Fruit fly (Drosophila melanogaster) whole organism, embryonic: Measurements from ENCODE around the gene Gem4b.
A peak's percentile ranks its signal among the peaks of the same experiment; 100 is the strongest.

Experiments used
- Aef1 ChIP-seq: fragments of 200-800 bp; sonication (Bioruptor generic); IDR thresholded peaks from 3 replicates; pipeline ENCODE4 v1.3.6; 2022; ENCODE audit warnings: missing biosample characterization, missing genetic modification characterization
- Antp ChIP-seq: fragments of 200-800 bp; sonication (Bioruptor generic); optimal IDR thresholded peaks from 3 replicates; lab custom pipeline; 2016; ENCODE audit warnings: missing biosample characterization, missing genetic modification characterization
- Awh ChIP-seq: fragments of 200-800 bp; sonication (Bioruptor generic); IDR thresholded peaks from 2 replicates; pipeline ENCODE4, ENCODE4 v1.3.6; 2022; ENCODE audit warnings: missing biosample characterization, missing genetic modification characterization
- CG10267 ChIP-seq: fragments of 200-800 bp; sonication (Bioruptor generic); optimal IDR thresholded peaks from 2 replicates; lab custom pipeline; 2018; ENCODE audit warnings: missing biosample characterization, mild to moderate bottlenecking, missing genetic modification characterization, moderate library complexity
- CG10462 ChIP-seq: fragments of 200-800 bp; sonication (Bioruptor generic); optimal IDR thresholded peaks from 2 replicates; lab custom pipeline; 2016; ENCODE audit warnings: missing biosample characterization, missing genetic modification characterization
- CG13424 ChIP-seq: fragments of 200-800 bp; sonication (Bioruptor generic); optimal IDR thresholded peaks from 2 replicates; lab custom pipeline; 2019; ENCODE audit warnings: missing biosample characterization, mild to moderate bottlenecking, missing genetic modification characterization, moderate library complexity
- CG1529 ChIP-seq: fragments of 200-800 bp; sonication (Bioruptor generic); optimal IDR thresholded peaks from 3 replicates; lab custom pipeline; 2018; ENCODE audit warnings: missing biosample characterization, missing genetic modification characterization
- CG1602 ChIP-seq: fragments of 200-800 bp; sonication (Bioruptor generic); optimal IDR thresholded peaks from 3 replicates; lab custom pipeline; 2016; ENCODE audit warnings: missing biosample characterization, missing genetic modification characterization
- CG16813 ChIP-seq: fragments of 200-800 bp; sonication (Bioruptor generic); IDR thresholded peaks from 3 replicates; pipeline ENCODE4 v1.3.6; 2022; ENCODE audit warnings: missing biosample characterization, missing genetic modification characterization; ENCODE audit not compliant: partially characterized antibody
- CG16863 ChIP-seq: fragments of 200-800 bp; sonication (Bioruptor generic); optimal IDR thresholded peaks from 3 replicates; lab custom pipeline; 2016; ENCODE audit warnings: missing biosample characterization, missing genetic modification characterization
- CG17328 ChIP-seq: fragments of 200-800 bp; sonication (Bioruptor generic); IDR thresholded peaks from 2 replicates; pipeline ENCODE4 v1.3.6; 2022; ENCODE audit warnings: missing biosample characterization, missing genetic modification characterization
- CG17359 ChIP-seq: fragments of 200-800 bp; sonication (Bioruptor generic); optimal IDR thresholded peaks from 3 replicates; lab custom pipeline; 2018; ENCODE audit warnings: missing biosample characterization, mild to moderate bottlenecking, missing genetic modification characterization, moderate library complexity
- CG18011 ChIP-seq: fragments of 200-800 bp; sonication (Bioruptor generic); optimal IDR thresholded peaks from 2 replicates; lab custom pipeline; 2017; ENCODE audit warnings: missing biosample characterization, missing genetic modification characterization, mild to moderate bottlenecking, moderate library complexity, missing genotype
- CG31388 ChIP-seq: fragments of 200-800 bp; sonication (Bioruptor generic); optimal IDR thresholded peaks from 2 replicates; lab custom pipeline; 2016; ENCODE audit warnings: missing biosample characterization, missing genetic modification characterization
- CG3281 ChIP-seq: fragments of 200-800 bp; sonication (Bioruptor generic); optimal IDR thresholded peaks from 3 replicates; lab custom pipeline; 2017; ENCODE audit warnings: missing biosample characterization, mild to moderate bottlenecking, missing genetic modification characterization
- CG33213 ChIP-seq: fragments of 200-800 bp; sonication (Bioruptor generic); optimal IDR thresholded peaks from 3 replicates; lab custom pipeline; 2016; ENCODE audit warnings: missing biosample characterization, missing genetic modification characterization
- CG3847 ChIP-seq: fragments of 200-800 bp; sonication (Bioruptor generic); IDR thresholded peaks from 2 replicates; pipeline ENCODE4 v1.3.6; 2022; ENCODE audit warnings: missing biosample characterization, missing genetic modification characterization
- CG4328 ChIP-seq: fragments of 200-800 bp; sonication (Bioruptor generic); optimal IDR thresholded peaks from 3 replicates; lab custom pipeline; 2017; ENCODE audit warnings: missing biosample characterization, missing genetic modification reagents, missing genetic modification characterization
- CG6254 ChIP-seq: fragments of 200-800 bp; sonication (Bioruptor generic); optimal IDR thresholded peaks from 3 replicates; lab custom pipeline; 2017; ENCODE audit warnings: mild to moderate bottlenecking, missing biosample characterization, missing genetic modification reagents, missing genetic modification characterization
- CG8765 ChIP-seq: fragments of 200-800 bp; sonication (Bioruptor generic); IDR thresholded peaks from 2 replicates; pipeline ENCODE4 v1.3.6; 2022; ENCODE audit warnings: missing biosample characterization, missing genetic modification characterization
- CG9797 ChIP-seq: fragments of 200-800 bp; sonication (Bioruptor generic); optimal IDR thresholded peaks from 3 replicates; lab custom pipeline; 2018; ENCODE audit warnings: missing biosample characterization, mild to moderate bottlenecking, missing genetic modification characterization
- CG9817 ChIP-seq: fragments of 200-800 bp; sonication (Bioruptor generic); optimal IDR thresholded peaks from 2 replicates; lab custom pipeline; 2018; ENCODE audit warnings: missing biosample characterization, mild to moderate bottlenecking, missing genetic modification characterization, moderate library complexity
- D19A ChIP-seq: fragments of 200-800 bp; optimal IDR thresholded peaks from 3 replicates; lab custom pipeline; 2019; ENCODE audit warnings: missing biosample characterization, mild to moderate bottlenecking, missing genetic modification characterization, moderate library complexity
- Doc2 ChIP-seq: fragments of 200-800 bp; sonication (Bioruptor generic); IDR thresholded peaks from 2 replicates; pipeline ENCODE4 v1.3.6; 2022; ENCODE audit warnings: missing biosample characterization, missing genetic modification characterization
- Dref ChIP-seq: fragments of 200-800 bp; sonication (Bioruptor generic); IDR thresholded peaks from 2 replicates; pipeline ENCODE4 v1.3.6; 2022; ENCODE audit warnings: missing biosample characterization, missing genetic modification characterization
- E2f2 ChIP-seq: fragments of 200-800 bp; sonication (Bioruptor generic); IDR thresholded peaks from 2 replicates; pipeline ENCODE4 v1.3.6; 2022; ENCODE audit warnings: missing biosample characterization, missing genetic modification characterization
- Ets65A ChIP-seq: fragments of 200-800 bp; sonication (Bioruptor generic); peaks from one replicate; lab custom pipeline; 2016; ENCODE audit warnings: missing biosample characterization, missing genetic modification characterization
- Hmr ChIP-seq: fragments of 200-800 bp; sonication (Bioruptor generic); optimal IDR thresholded peaks from 3 replicates; lab custom pipeline; 2017; ENCODE audit warnings: mild to moderate bottlenecking, missing biosample characterization, missing genetic modification reagents, missing genetic modification characterization
- MBD-R2 ChIP-seq: fragments of 200-800 bp; sonication (Bioruptor generic); IDR thresholded peaks from 2 replicates; pipeline ENCODE4 v1.3.6; 2022; ENCODE audit warnings: missing biosample characterization, missing genetic modification characterization
- Mad ChIP-seq: fragments of 200-800 bp; sonication (Bioruptor generic); optimal IDR thresholded peaks from 2 replicates; lab custom pipeline; 2016; ENCODE audit warnings: missing biosample characterization, missing genetic modification characterization
- Rx ChIP-seq: fragments of 200-800 bp; sonication (Bioruptor generic); IDR thresholded peaks from 2 replicates; pipeline ENCODE4 v1.3.6; 2022; ENCODE audit warnings: missing biosample characterization, missing genetic modification characterization
- Trl ChIP-seq, 3 experiments: fragments of >200 bp in 2 of 3; fragments of 200-800 bp in 1 of 3; sonication (Bioruptor generic) in 1 of 3; optimal IDR thresholded peaks; 2 replicates in 1 of 3; 3 replicates in 2 of 3; lab custom pipeline; 2016 to 2017; ENCODE audit warnings: missing biosample characterization in 1 of 3, missing genetic modification characterization in 1 of 3
- Xrp1 ChIP-seq: fragments of 200-800 bp; sonication (Bioruptor generic); IDR thresholded peaks from 2 replicates; pipeline ENCODE4 v1.3.6; 2022; ENCODE audit warnings: missing biosample characterization, missing genetic modification characterization
- amos ChIP-seq: fragments of 200-800 bp; sonication (Bioruptor generic); IDR thresholded peaks from 2 replicates; pipeline ENCODE4 v1.3.6; 2022; ENCODE audit warnings: missing biosample characterization, missing genetic modification characterization; ENCODE audit not compliant: partially characterized antibody
- ara ChIP-seq: fragments of 200-800 bp; sonication (Bioruptor generic); IDR thresholded peaks from 2 replicates; pipeline ENCODE4 v1.3.6; 2022; ENCODE audit warnings: missing biosample characterization, missing genetic modification characterization
- ase ChIP-seq: fragments of 200-800 bp; sonication (Bioruptor generic); IDR thresholded peaks from 3 replicates; pipeline ENCODE4 v1.3.6; 2022; ENCODE audit warnings: missing biosample characterization, missing genetic modification characterization
- btn ChIP-seq: fragments of 200-800 bp; sonication (Bioruptor generic); optimal IDR thresholded peaks from 2 replicates; lab custom pipeline; 2016; ENCODE audit warnings: missing biosample characterization, missing genetic modification characterization
- chn ChIP-seq: fragments of 200-800 bp; sonication (Bioruptor generic); optimal IDR thresholded peaks from 2 replicates; lab custom pipeline; 2016; ENCODE audit warnings: missing biosample characterization, missing genetic modification characterization
- fd64A ChIP-seq: fragments of 200-800 bp; sonication (Bioruptor generic); optimal IDR thresholded peaks from 3 replicates; lab custom pipeline; 2018; ENCODE audit warnings: missing biosample characterization, mild to moderate bottlenecking, missing genetic modification characterization
- gcm ChIP-seq: fragments of 200-800 bp; sonication (Bioruptor generic); optimal IDR thresholded peaks from 2 replicates; lab custom pipeline; 2019; ENCODE audit warnings: missing biosample characterization, mild to moderate bottlenecking, missing genetic modification characterization, moderate library complexity
- inv ChIP-seq: fragments of 200-800 bp; sonication (Bioruptor generic); IDR thresholded peaks from 2 replicates; pipeline ENCODE4 v1.3.6; 2022; ENCODE audit warnings: missing biosample characterization, missing genetic modification characterization; ENCODE audit not compliant: partially characterized antibody
- nerfin-2 ChIP-seq: fragments of 200-800 bp; sonication (Bioruptor generic); IDR thresholded peaks from 2 replicates; pipeline ENCODE4 v1.3.6; 2022; ENCODE audit warnings: missing biosample characterization, missing genetic modification characterization; ENCODE audit not compliant: partially characterized antibody
- nmo ChIP-seq: fragments of 200-800 bp; sonication (Bioruptor generic); optimal IDR thresholded peaks from 2 replicates; lab custom pipeline; 2018; ENCODE audit warnings: missing biosample characterization, mild to moderate bottlenecking, missing genetic modification characterization, moderate library complexity
- p53 ChIP-seq: fragments of 200-800 bp; sonication (Bioruptor generic); optimal IDR thresholded peaks from 2 replicates; lab custom pipeline; 2016; ENCODE audit warnings: missing biosample characterization, missing genetic modification characterization
- pfk ChIP-seq: fragments of 200-800 bp; sonication (Bioruptor generic); optimal IDR thresholded peaks from 2 replicates; lab custom pipeline; 2018; ENCODE audit warnings: missing biosample characterization, mild to moderate bottlenecking, missing genetic modification characterization, moderate library complexity
- sd ChIP-seq: fragments of 200-800 bp; sonication (Bioruptor generic); optimal IDR thresholded peaks from 3 replicates; lab custom pipeline; 2018; ENCODE audit warnings: missing biosample characterization, mild to moderate bottlenecking, missing genetic modification characterization, moderate library complexity
- slbo ChIP-seq: fragments of 200-800 bp; sonication (Bioruptor generic); IDR thresholded peaks from 2 replicates; pipeline ENCODE4 v1.3.6; 2022; ENCODE audit warnings: missing biosample characterization, missing genetic modification characterization
- tin ChIP-seq: fragments of 200-800 bp; sonication (Bioruptor generic); optimal IDR thresholded peaks from 3 replicates; lab custom pipeline; 2016; ENCODE audit warnings: missing biosample characterization, missing genetic modification characterization
- tna ChIP-seq: fragments of 200-800 bp; sonication (Bioruptor generic); IDR thresholded peaks from 2 replicates; pipeline ENCODE4 v1.3.6; 2022; ENCODE audit warnings: missing biosample characterization, missing genetic modification characterization; ENCODE audit not compliant: partially characterized antibody
- unc-4 ChIP-seq: fragments of 200-800 bp; sonication (Bioruptor generic); IDR thresholded peaks from 2 replicates; pipeline ENCODE4 v1.3.6; 2022; ENCODE audit warnings: missing biosample characterization, missing genetic modification characterization; ENCODE audit not compliant: partially characterized antibody
- zen2 ChIP-seq: fragments of 200-800 bp; sonication (Bioruptor generic); IDR thresholded peaks from 3 replicates; pipeline ENCODE4 v1.3.6; 2022; ENCODE audit warnings: missing biosample characterization, missing genetic modification characterization; ENCODE audit not compliant: partially characterized antibody

Gene Gem4b

dm6 chrX:3948889-3949288 lies 8.2 kb downstream of the Gem4b start, which contains the start of gene Vap33 (continued):
- TF ChIP-seq CG17359 (tag; lab: Kevin White, UChicago): no peak
- no peak for TF ChIP-seq tin (GFP tag; lab: Kevin White, UChicago)
- no peak for TF ChIP-seq CG10462 (GFP tag; lab: Kevin White, UChicago)
- TF ChIP-seq CG17328: no peak
- TF ChIP-seq D19A (tag; lab: Kevin White, UChicago): no peak
- TF ChIP-seq chn (GFP tag; lab: Kevin White, UChicago): no peak
- peak; percentile 91 for TF ChIP-seq amos (GFP tag; lab: Robert Waterston, UW)
- TF ChIP-seq Hmr (GFP tag; lab: Kevin White, UChicago): no peak
- no peak for TF ChIP-seq pfk
- TF ChIP-seq CG9817 (tag; lab: Kevin White, UChicago): no peak
- 0 out of 2 replicates have a peak, but pooled peaks have one; percentile 12 for TF ChIP-seq E2f2 (GFP tag; lab: Robert Waterston, UW)
- TF ChIP-seq Antp (GFP tag; lab: Kevin White, UChicago): no peak
- TF ChIP-seq tna: peak; percentile 86
- no peak for TF ChIP-seq CG3281 (GFP tag; lab: Kevin White, UChicago)
- peak; percentile 73 for TF ChIP-seq Dref (GFP tag; lab: Robert Waterston, UW)
- TF ChIP-seq CG3847 (GFP tag; lab: Robert Waterston, UW): no peak
- TF ChIP-seq nmo (GFP tag; lab: Kevin White, UChicago): no peak
- no peak for TF ChIP-seq ase (GFP tag; lab: Robert Waterston, UW)
- TF ChIP-seq CG9797 (GFP tag; lab: Kevin White, UChicago): no peak
- TF ChIP-seq Rx (GFP tag; lab: Robert Waterston, UW): no peak
- TF ChIP-seq CG33213 (GFP tag; lab: Kevin White, UChicago): no peak
- no peak for TF ChIP-seq Doc2 (GFP tag; lab: Robert Waterston, UW)
- no peak for TF ChIP-seq CG4328 (GFP tag; lab: Kevin White, UChicago)
- no peak for TF ChIP-seq p53
- no peak for TF ChIP-seq Trl (optimal IDR thresholded peaks at IDR 0.05; lab: Kevin White, UChicago)
- no peak for TF ChIP-seq Trl (GFP tag; optimal IDR thresholded peaks at IDR 0.05; lab: Kevin White, UChicago)
- no peak for TF ChIP-seq CG1529 (GFP tag; lab: Kevin White, UChicago)
- TF ChIP-seq CG31388 (GFP tag; lab: Kevin White, UChicago): no peak
- no peak for TF ChIP-seq fd64A (GFP tag; lab: Kevin White, UChicago)
- TF ChIP-seq inv (GFP tag; lab: Robert Waterston, UW): peak; percentile 91
- TF ChIP-seq CG8765: no peak
- no peak for TF ChIP-seq sd (tag; lab: Kevin White, UChicago)
- peak; percentile 92 for TF ChIP-seq CG16813 (GFP tag; lab: Robert Waterston, UW)
- TF ChIP-seq CG18011 (GFP tag; lab: Kevin White, UChicago): no peak
- TF ChIP-seq Ets65A (GFP tag; lab: Kevin White, UChicago): no peak
- peak; percentile 90 for TF ChIP-seq unc-4 (GFP tag; lab: Robert Waterston, UW)
- TF ChIP-seq slbo: no peak
- TF ChIP-seq CG1602 (GFP tag; lab: Kevin White, UChicago): no peak
- no peak for TF ChIP-seq ara
- TF ChIP-seq CG13424: no peak
- TF ChIP-seq Xrp1 (GFP tag; lab: Robert Waterston, UW): 0 out of 2 replicates have a peak, but pooled peaks have one; percentile 13
- TF ChIP-seq CG16863 (GFP tag; lab: Kevin White, UChicago): no peak
- TF ChIP-seq gcm (GFP tag; lab: Kevin White, UChicago): no peak
- TF ChIP-seq Mad (GFP tag; lab: Kevin White, UChicago): no peak
- no peak for TF ChIP-seq Awh (GFP tag; lab: Robert Waterston, UW)
- TF ChIP-seq MBD-R2 (GFP tag; lab: Robert Waterston, UW): peak; percentile 50
- no peak for TF ChIP-seq btn
- peak; percentile 86; the same call in 2 of the 3 replicates for TF ChIP-seq zen2
- peak; percentile 86 for TF ChIP-seq nerfin-2 (GFP tag; lab: Robert Waterston, UW)
- no peak for TF ChIP-seq Aef1 (GFP tag; lab: Robert Waterston, UW)
- TF ChIP-seq CG10267 (tag; lab: Kevin White, UChicago): no peak
- no peak for TF ChIP-seq CG6254 (GFP tag; lab: Kevin White, UChicago)
